Worm (Caenorhabditis elegans) whole organism, late embryonic: ENCODE data around the gene W09G10.9.
A peak's percentile ranks its signal among the peaks of the same experiment; 100 is the strongest.

Experiments used
- C08G9.2 ChIP-seq: sonication (generic microtip); optimal IDR thresholded peaks from 2 replicates; lab custom pipeline; 2016; ENCODE audit warnings: mild to moderate bottlenecking, missing genetic modification characterization, moderate library complexity, missing compliant biosample characterization
- C38D4.7 ChIP-seq: fragments of 200-800 bp; sonication (Bioruptor generic); optimal IDR thresholded peaks from 2 replicates; lab custom pipeline; 2018; ENCODE audit warnings: mild to moderate bottlenecking, missing genetic modification characterization, moderate library complexity, missing compliant biosample characterization
- K02D7.2 ChIP-seq: sonication (generic microtip); optimal IDR thresholded peaks from 2 replicates; lab custom pipeline; 2017; ENCODE audit warnings: mild to moderate bottlenecking, missing genetic modification characterization, missing compliant biosample characterization
- Y22D7AL.16 ChIP-seq: sonication (generic microtip); optimal IDR thresholded peaks from 2 replicates; lab custom pipeline; 2016; ENCODE audit warnings: missing genetic modification characterization, missing compliant biosample characterization
- ama-1 ChIP-seq: fragments of 150-350 bp; optimal IDR thresholded peaks from 2 replicates; lab custom pipeline; 2014
- ceh-14 ChIP-seq: sonication (generic microtip); optimal IDR thresholded peaks from 2 replicates; lab custom pipeline; 2016; ENCODE audit warnings: missing genotype, missing genetic modification characterization, missing compliant biosample characterization
- ceh-18 ChIP-seq: sonication (generic microtip); optimal IDR thresholded peaks from 2 replicates; lab custom pipeline; 2016; ENCODE audit warnings: missing genetic modification characterization, missing compliant biosample characterization
- ceh-19 ChIP-seq: fragments of 200-800 bp; sonication (Bioruptor generic); optimal IDR thresholded peaks from 2 replicates; lab custom pipeline; 2018; ENCODE audit warnings: mild to moderate bottlenecking, missing genetic modification characterization, missing compliant biosample characterization
- ceh-2 ChIP-seq: sonication (generic microtip); optimal IDR thresholded peaks from 2 replicates; lab custom pipeline; 2016; ENCODE audit warnings: missing genotype, missing genetic modification characterization, missing compliant biosample characterization
- ceh-24 ChIP-seq: sonication (generic microtip); optimal IDR thresholded peaks from 2 replicates; lab custom pipeline; 2016; ENCODE audit warnings: mild to moderate bottlenecking, missing genetic modification characterization, missing compliant biosample characterization
- ceh-45 ChIP-seq: fragments of 200-800 bp; sonication (Bioruptor generic); IDR thresholded peaks from 2 replicates; pipeline ENCODE4 v1.3.6; 2022; ENCODE audit warnings: missing genetic modification reagents, missing genetic modification characterization, missing compliant biosample characterization
- ceh-9 ChIP-seq: sonication (generic microtip); optimal IDR thresholded peaks from 2 replicates; lab custom pipeline; 2016; ENCODE audit warnings: mild to moderate bottlenecking, missing genetic modification characterization, inconsistent platforms, missing compliant biosample characterization
- che-1 ChIP-seq: sonication (generic microtip); optimal IDR thresholded peaks from 2 replicates; lab custom pipeline; 2016; ENCODE audit warnings: mild to moderate bottlenecking, missing genetic modification characterization, missing compliant biosample characterization
- dmd-4 ChIP-seq: sonication (generic microtip); optimal IDR thresholded peaks from 2 replicates; lab custom pipeline; 2016; ENCODE audit warnings: borderline replicate concordance, missing genetic modification characterization, missing compliant biosample characterization
- dve-1 ChIP-seq: sonication (generic microtip); optimal IDR thresholded peaks from 2 replicates; lab custom pipeline; 2017; ENCODE audit warnings: antibody characterized with exemption, mild to moderate bottlenecking, missing genetic modification characterization, missing compliant biosample characterization
- elt-4 ChIP-seq: sonication (generic microtip); optimal IDR thresholded peaks from 2 replicates; lab custom pipeline; 2016; ENCODE audit warnings: missing genetic modification characterization, missing compliant biosample characterization
- ets-4 ChIP-seq: sonication (generic microtip); optimal IDR thresholded peaks from 2 replicates; lab custom pipeline; 2016; ENCODE audit warnings: missing genetic modification characterization, missing compliant biosample characterization
- eyg-1 ChIP-seq: sonication (generic microtip); optimal IDR thresholded peaks from 2 replicates; lab custom pipeline; 2016; ENCODE audit warnings: missing genotype, missing genetic modification characterization, missing compliant biosample characterization
- fax-1 ChIP-seq: sonication (generic microtip); optimal IDR thresholded peaks from 2 replicates; lab custom pipeline; 2016; ENCODE audit warnings: missing genotype, missing genetic modification characterization, missing compliant biosample characterization
- fkh-6 ChIP-seq: sonication (generic microtip); optimal IDR thresholded peaks from 2 replicates; lab custom pipeline; 2016; ENCODE audit warnings: missing genetic modification characterization, missing compliant biosample characterization
- hlh-13 ChIP-seq: fragments of 200-800 bp; sonication (Bioruptor generic); optimal IDR thresholded peaks from 2 replicates; lab custom pipeline; 2018; ENCODE audit warnings: mild to moderate bottlenecking, missing genetic modification characterization, missing compliant biosample characterization
- hlh-15 ChIP-seq: sonication (generic microtip); optimal IDR thresholded peaks from 2 replicates; lab custom pipeline; 2016; ENCODE audit warnings: missing genetic modification characterization, missing compliant biosample characterization
- lim-6 ChIP-seq: sonication (generic microtip); optimal IDR thresholded peaks from 2 replicates; lab custom pipeline; 2016; ENCODE audit warnings: missing genetic modification characterization, missing compliant biosample characterization
- lin-11 ChIP-seq: fragments of 200-800 bp; sonication (Bioruptor generic); optimal IDR thresholded peaks from 2 replicates; lab custom pipeline; 2018; ENCODE audit warnings: mild to moderate bottlenecking, missing genetic modification characterization, missing compliant biosample characterization
- madf-2 ChIP-seq: sonication (generic microtip); optimal IDR thresholded peaks from 2 replicates; lab custom pipeline; 2017; ENCODE audit warnings: missing genetic modification characterization, missing compliant biosample characterization
- nfya-1 ChIP-seq: sonication (generic microtip); optimal IDR thresholded peaks from 2 replicates; lab custom pipeline; 2017; ENCODE audit warnings: missing genetic modification characterization, mild to moderate bottlenecking, missing compliant biosample characterization, antibody characterized with exemption, moderate library complexity
- odd-2 ChIP-seq: sonication (generic microtip); optimal IDR thresholded peaks from 2 replicates; lab custom pipeline; 2017; ENCODE audit warnings: antibody characterized with exemption, mild to moderate bottlenecking, missing genetic modification characterization, missing compliant biosample characterization
- pag-3 ChIP-seq: sonication (generic microtip); optimal IDR thresholded peaks from 2 replicates; lab custom pipeline; 2016; ENCODE audit warnings: missing compliant biosample characterization, missing genetic modification characterization, borderline replicate concordance
- pat-9 ChIP-seq: fragments of 200-800 bp; sonication (Bioruptor generic); optimal IDR thresholded peaks from 2 replicates; lab custom pipeline; 2018; ENCODE audit warnings: mild to moderate bottlenecking, missing genetic modification characterization, moderate library complexity, missing compliant biosample characterization
- pax-1 ChIP-seq: fragments of 150-350 bp; optimal IDR thresholded peaks from 2 replicates; lab custom pipeline; 2014; ENCODE audit warnings: missing biosample characterization, missing genetic modification characterization
- pha-2 ChIP-seq: sonication (generic microtip); optimal IDR thresholded peaks from 2 replicates; lab custom pipeline; 2017; ENCODE audit warnings: mild to moderate bottlenecking, missing genetic modification characterization, missing compliant biosample characterization
- pha-4 ChIP-seq: fragments of 150-350 bp; optimal IDR thresholded peaks from 2 replicates; lab custom pipeline; 2018; ENCODE audit warnings: missing biosample characterization, missing genetic modification reagents, missing genetic modification characterization
- pqm-1 ChIP-seq: sonication (generic microtip); optimal IDR thresholded peaks from 2 replicates; lab custom pipeline; 2016; ENCODE audit warnings: missing genetic modification characterization, missing compliant biosample characterization
- pros-1 ChIP-seq: fragments of 150-350 bp; optimal IDR thresholded peaks from 2 replicates; lab custom pipeline; 2014; ENCODE audit warnings: missing biosample characterization, missing genetic modification reagents, missing genetic modification characterization
- ref-2 ChIP-seq: sonication (generic microtip); optimal IDR thresholded peaks from 2 replicates; lab custom pipeline; 2016; ENCODE audit warnings: missing genetic modification characterization, missing compliant biosample characterization
- rnt-1 ChIP-seq: sonication (generic microtip); optimal IDR thresholded peaks from 2 replicates; lab custom pipeline; 2016; ENCODE audit warnings: missing genetic modification characterization, missing compliant biosample characterization
- sdc-2 ChIP-seq: sonication (generic microtip); optimal IDR thresholded peaks from 2 replicates; lab custom pipeline; 2016; ENCODE audit warnings: missing genotype, missing genetic modification characterization, missing compliant biosample characterization
- syd-9 ChIP-seq: sonication (generic microtip); optimal IDR thresholded peaks from 2 replicates; lab custom pipeline; 2016; ENCODE audit warnings: mild to moderate bottlenecking, missing genetic modification characterization, moderate library complexity, missing compliant biosample characterization
- tbx-2 ChIP-seq: sonication (generic microtip); optimal IDR thresholded peaks from 2 replicates; lab custom pipeline; 2016; ENCODE audit warnings: missing genetic modification characterization, missing compliant biosample characterization
- tbx-7 ChIP-seq: sonication (generic microtip); optimal IDR thresholded peaks from 2 replicates; lab custom pipeline; 2016; ENCODE audit warnings: missing genotype, missing genetic modification characterization, missing compliant biosample characterization
- ttx-3 ChIP-seq: sonication (generic microtip); optimal IDR thresholded peaks from 2 replicates; lab custom pipeline; 2016; ENCODE audit warnings: missing genetic modification reagents, missing genetic modification characterization, missing compliant biosample characterization
- unc-42 ChIP-seq: sonication (generic microtip); optimal IDR thresholded peaks from 2 replicates; lab custom pipeline; 2016; ENCODE audit warnings: missing genotype, missing genetic modification characterization, missing compliant biosample characterization
- unc-86 ChIP-seq: sonication (generic microtip); optimal IDR thresholded peaks from 2 replicates; lab custom pipeline; 2016; ENCODE audit warnings: missing genetic modification characterization, missing compliant biosample characterization
- zip-5 ChIP-seq: sonication (generic microtip); optimal IDR thresholded peaks from 2 replicates; lab custom pipeline; 2016; ENCODE audit warnings: missing genetic modification characterization, missing compliant biosample characterization
- ztf-16 ChIP-seq: sonication (generic microtip); optimal IDR thresholded peaks from 2 replicates; lab custom pipeline; 2017; ENCODE audit warnings: missing genetic modification characterization, missing compliant biosample characterization

The W09G10.9 gene

DNA sequence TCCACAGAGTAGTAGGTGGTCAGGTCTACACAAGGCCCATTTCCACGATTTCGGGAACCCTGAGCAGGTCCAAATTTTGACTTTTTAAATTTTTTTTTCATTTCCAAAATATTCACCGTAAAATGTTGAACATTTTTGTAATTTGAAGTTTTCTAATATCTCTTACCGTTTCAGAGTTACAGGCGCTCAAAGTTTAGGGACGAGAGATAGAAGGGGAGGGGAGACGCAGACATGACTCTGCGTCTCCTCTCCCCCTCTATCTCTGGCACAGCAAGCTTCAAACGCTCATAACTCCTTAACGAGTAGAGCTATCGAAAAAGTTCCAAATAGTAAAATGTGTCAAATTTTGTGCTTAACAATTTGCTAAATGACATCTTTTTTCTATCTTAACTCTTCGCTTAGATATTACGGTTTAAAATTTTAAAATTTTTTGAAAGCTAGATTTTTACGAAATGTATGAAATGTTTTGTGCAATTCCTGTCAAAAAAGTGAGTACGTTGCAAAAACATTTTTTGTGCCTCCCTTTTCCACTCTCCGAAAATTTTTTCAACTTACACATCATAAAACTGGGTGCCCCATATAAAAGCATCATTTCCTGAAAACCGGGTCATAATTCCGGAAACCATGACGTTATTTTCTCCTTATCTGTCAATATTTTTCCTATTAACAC is 6.1 kb upstream of the W09G10.9 start, which contains the start of the genes Y49F6B.14 and clec-125:
Y49F6B.14 (minus strand) TSS at position 101 of the 670 bp plus-strand sequence.
clec-125 (plus strand) TSS at position 620 of the 670 bp plus-strand sequence.
- no peak for TF ChIP-seq ttx-3 (tag; lab: Kevin White, UChicago)
- TF ChIP-seq ets-4 (tag; lab: Kevin White, UChicago): no peak
- TF ChIP-seq syd-9 (tag; lab: Kevin White, UChicago): no peak
- TF ChIP-seq ztf-16 (tag; lab: Kevin White, UChicago): no peak
- no peak for TF ChIP-seq pax-1 (tag; lab: Kevin White, UChicago)
- TF ChIP-seq hlh-15 (tag; lab: Kevin White, UChicago): no peak

- TF ChIP-seq ceh-24: no peak
- TF ChIP-seq eyg-1 (tag; lab: Kevin White, UChicago): no peak
- TF ChIP-seq hlh-13: no peak
- TF ChIP-seq pha-4: no peak
- TF ChIP-seq, all 69 proteins: peak for 0
These were observed 5.4 kb upstream of the W09G10.9 start for ce11 chrII:3516175-3516574.

- TF ChIP-seq sdc-2 (tag; lab: Kevin White, UChicago) (peak; percentile 57), tbx-7 (tag; lab: Kevin White, UChicago) (peak; percentile 59), elt-4 (tag; lab: Kevin White, UChicago) (peak; percentile 9), K02D7.2 (tag; lab: Kevin White, UChicago) (peak; percentile 61), ceh-2 (peak; percentile 67), dmd-4 (tag; lab: Kevin White, UChicago) (peak; percentile 62), unc-42 (tag; lab: Kevin White, UChicago) (peak; percentile 85), rnt-1 (tag; lab: Kevin White, UChicago) (peak; percentile 34), fkh-6 (tag; lab: Kevin White, UChicago) (peak; percentile 76), pat-9 (tag; lab: Kevin White, UChicago) (peak; percentile 68), fax-1 (tag; lab: Kevin White, UChicago) (peak; percentile 44), ceh-18 (tag; lab: Kevin White, UChicago) (peak; percentile 71), pha-2 (tag; lab: Kevin White, UChicago) (peak; percentile 67), madf-2 (tag; lab: Kevin White, UChicago) (peak; percentile 77), ets-4 (tag; lab: Kevin White, UChicago) (peak; percentile 5), ceh-14 (tag; lab: Kevin White, UChicago) (peak; percentile 77), Y22D7AL.16 (tag; lab: Kevin White, UChicago) (peak; percentile 46), ceh-19 (peak; percentile 68), dve-1 (peak; percentile 88), tbx-2 (tag; lab: Kevin White, UChicago) (peak; percentile 76), unc-86 (peak; percentile 69), pqm-1 (tag; lab: Kevin White, UChicago) (peak; percentile 80), che-1 (tag; lab: Kevin White, UChicago) (peak; percentile 75), lin-11 (tag; lab: Kevin White, UChicago) (peak; percentile 64), C38D4.7 (peak; percentile 75), ama-1 (lab: Kevin White, UChicago) (no peak), ceh-9 (tag; lab: Kevin White, UChicago) (peak; percentile 27), nfya-1 (tag; lab: Kevin White, UChicago) (peak; percentile 64), ceh-45 (GFP tag; lab: Robert Waterston, UW) (0 out of 2 replicates have a peak, but pooled peaks have one; percentile 7), pax-1 (tag; lab: Kevin White, UChicago) (no peak), pha-4 (no peak), ceh-24 (no peak), lim-6 (tag; lab: Kevin White, UChicago) (peak; percentile 43), ref-2 (tag; lab: Kevin White, UChicago) (peak; percentile 81), pros-1 (tag; lab: Kevin White, UChicago) (no peak), ztf-16 (tag; lab: Kevin White, UChicago) (peak; percentile 45), eyg-1 (tag; lab: Kevin White, UChicago) (peak; percentile 81), odd-2 (tag; lab: Kevin White, UChicago) (peak; percentile 58), zip-5 (tag; lab: Kevin White, UChicago) (peak; percentile 65), hlh-13 (peak; percentile 54), C08G9.2 (tag; lab: Kevin White, UChicago) (peak; percentile 67), syd-9 (tag; lab: Kevin White, UChicago) (peak; percentile 53), pag-3 (peak; percentile 19)
These were observed 2.5 kb upstream of the W09G10.9 start, which contains the start of gene clec-126 for ce11 chrII:3518961-3519544. clec-126 (plus strand) TSS chrII:3519494.
